Worm (Caenorhabditis elegans) whole organism, L4 larva: ENCODE results near the gene mrck-1.

Experiments
- F26F4.8 ChIP-seq: fragments of 200-800 bp; sonication (Bioruptor generic); conservative IDR thresholded peaks from 2 replicates; pipeline ENCODE4 v1.3.6; 2022; ENCODE audit warnings: missing genetic modification characterization, missing compliant biosample characterization
- R02D3.7 ChIP-seq: fragments of 150-350 bp; sonication (generic microtip); optimal IDR thresholded peaks from 3 replicates; lab custom pipeline; 2014; ENCODE audit warnings: missing biosample characterization, missing genetic modification characterization
- T26A8.4 ChIP-seq: fragments of 200-800 bp; sonication (Bioruptor generic); IDR thresholded peaks from 2 replicates; pipeline ENCODE4 v1.3.6; 2022; ENCODE audit warnings: missing genetic modification characterization, missing compliant biosample characterization
- Y105C5A.15 ChIP-seq: fragments of 200-800 bp; sonication (Bioruptor generic); IDR thresholded peaks from 2 replicates; pipeline ENCODE4 v1.3.6; 2022; ENCODE audit warnings: missing genetic modification characterization, missing compliant biosample characterization
- Y48G9A.11 ChIP-seq: fragments of 200-800 bp; sonication (Bioruptor generic); IDR thresholded peaks from 2 replicates; pipeline ENCODE4 v1.3.6; 2022; ENCODE audit warnings: missing genetic modification reagents, missing genetic modification characterization, missing compliant biosample characterization
- ZK546.5 ChIP-seq, 2 experiments: sonication (generic microtip); optimal IDR thresholded peaks; 2 replicates each; lab custom pipeline; 2017; ENCODE audit warnings: missing biosample characterization in 2 of 2, missing genetic modification characterization in 2 of 2
- aha-1 ChIP-seq: fragments of 150-350 bp; peaks from one replicate; lab custom pipeline; 2014; ENCODE audit warnings: missing biosample characterization, missing genetic modification characterization
- ama-1 ChIP-seq: fragments of 150-350 bp; optimal IDR thresholded peaks from 2 replicates; lab custom pipeline; 2014; ENCODE audit warnings: inconsistent platforms, mixed read lengths
- arid-1 ChIP-seq: fragments of 200-800 bp; sonication (Bioruptor generic); conservative IDR thresholded peaks from 2 replicates; pipeline ENCODE4 v1.3.6; 2022; ENCODE audit warnings: missing genetic modification reagents, missing genetic modification characterization, missing compliant biosample characterization
- ceh-32 ChIP-seq: sonication (generic microtip); optimal IDR thresholded peaks from 2 replicates; lab custom pipeline; 2016; ENCODE audit warnings: mild to moderate bottlenecking, missing genetic modification characterization, missing compliant biosample characterization; ENCODE audit not compliant: poor library complexity
- cey-2 ChIP-seq: sonication (generic microtip); optimal IDR thresholded peaks from 3 replicates; lab custom pipeline; 2017; ENCODE audit warnings: missing genetic modification characterization, mild to moderate bottlenecking, missing compliant biosample characterization, antibody characterized with exemption, borderline replicate concordance; ENCODE audit not compliant: insufficient read depth
- dmd-6 ChIP-seq: fragments of 200-800 bp; sonication (Bioruptor generic); IDR thresholded peaks from 2 replicates; pipeline ENCODE4 v1.3.6; 2022; ENCODE audit warnings: missing genetic modification reagents, missing genetic modification characterization, missing compliant biosample characterization
- dmd-8 ChIP-seq: fragments of 200-800 bp; sonication (Bioruptor generic); IDR thresholded peaks from 2 replicates; pipeline ENCODE4 v1.3.6; 2022; ENCODE audit warnings: missing genetic modification characterization, missing compliant biosample characterization
- dmd-9 ChIP-seq: fragments of 200-800 bp; sonication (Bioruptor generic); IDR thresholded peaks from 2 replicates; pipeline ENCODE4 v1.3.6; 2022; ENCODE audit warnings: missing genetic modification reagents, missing genetic modification characterization, missing compliant biosample characterization
- dpl-1 ChIP-seq: fragments of 150-350 bp; optimal IDR thresholded peaks from 2 replicates; lab custom pipeline; 2014; ENCODE audit warnings: missing biosample characterization, missing genetic modification reagents, missing genetic modification characterization
- duxl-1 ChIP-seq: sonication (generic microtip); optimal IDR thresholded peaks from 2 replicates; lab custom pipeline; 2016; ENCODE audit warnings: mild to moderate bottlenecking, missing genetic modification characterization, moderate library complexity, missing compliant biosample characterization; ENCODE audit not compliant: poor library complexity
- dve-1 ChIP-seq: sonication (generic microtip); optimal IDR thresholded peaks from 2 replicates; lab custom pipeline; 2017; ENCODE audit warnings: antibody characterized with exemption, mild to moderate bottlenecking, missing genetic modification characterization, missing compliant biosample characterization; ENCODE audit not compliant: insufficient read depth
- fos-1 ChIP-seq: fragments of 150-350 bp; optimal IDR thresholded peaks from 2 replicates; lab custom pipeline; 2014; ENCODE audit warnings: missing biosample characterization, missing genetic modification characterization
- gei-8 ChIP-seq: fragments of 200-800 bp; sonication (Bioruptor generic); optimal IDR thresholded peaks from 2 replicates; lab custom pipeline; 2018; ENCODE audit warnings: mild to moderate bottlenecking, missing genetic modification characterization, missing compliant biosample characterization
- lin-1 ChIP-seq: fragments of 200-800 bp; sonication (Bioruptor generic); IDR thresholded peaks from 2 replicates; pipeline ENCODE4 v1.3.6; 2022; ENCODE audit warnings: missing genetic modification reagents, missing genetic modification characterization, missing compliant biosample characterization
- lin-13 ChIP-seq: fragments of 150-350 bp; optimal IDR thresholded peaks from 2 replicates; lab custom pipeline; 2014; ENCODE audit warnings: missing biosample characterization, missing genetic modification reagents, missing genetic modification characterization
- lin-39 ChIP-seq: fragments of 150-350 bp; optimal IDR thresholded peaks from 2 replicates; lab custom pipeline; 2014; ENCODE audit warnings: missing biosample characterization, missing genetic modification reagents, missing genetic modification characterization
- madf-9 ChIP-seq: fragments of 200-800 bp; sonication (Bioruptor generic); conservative IDR thresholded peaks from 2 replicates; pipeline ENCODE4 v1.3.6; 2022; ENCODE audit warnings: missing genetic modification reagents, missing genetic modification characterization, missing compliant biosample characterization
- mdl-1 ChIP-seq, 2 experiments: fragments of 150-350 bp in 1 of 2; sonication (generic microtip) in 1 of 2; optimal IDR thresholded peaks; 2 replicates each; lab custom pipeline; 2014 to 2017; ENCODE audit warnings: missing biosample characterization in 2 of 2, missing genetic modification characterization in 2 of 2
- mep-1 ChIP-seq: fragments of 150-350 bp; sonication (generic microtip); optimal IDR thresholded peaks from 3 replicates; lab custom pipeline; 2014; ENCODE audit warnings: missing biosample characterization, missing genetic modification characterization
- mes-2 ChIP-seq: sonication (generic microtip); optimal IDR thresholded peaks from 2 replicates; lab custom pipeline; 2016; ENCODE audit warnings: missing genotype, mild to moderate bottlenecking, missing genetic modification characterization, missing compliant biosample characterization; ENCODE audit not compliant: poor library complexity, severe bottlenecking
- mxl-3 ChIP-seq: fragments of 200-800 bp; sonication (Bioruptor generic); optimal IDR thresholded peaks from 2 replicates; lab custom pipeline; 2018; ENCODE audit warnings: mild to moderate bottlenecking, missing genetic modification characterization, missing compliant biosample characterization
- nhr-25 ChIP-seq: sonication (generic microtip); optimal IDR thresholded peaks from 2 replicates; lab custom pipeline; 2017; ENCODE audit warnings: missing genetic modification characterization, mild to moderate bottlenecking, missing compliant biosample characterization, antibody characterized with exemption, moderate library complexity, borderline replicate concordance; ENCODE audit not compliant: insufficient read depth
- nhr-41 ChIP-seq: fragments of 200-800 bp; sonication (Bioruptor generic); IDR thresholded peaks from 2 replicates; pipeline ENCODE4 v1.3.6; 2022; ENCODE audit warnings: missing genetic modification reagents, missing genetic modification characterization, missing compliant biosample characterization
- nhr-76 ChIP-seq: fragments of 150-350 bp; optimal IDR thresholded peaks from 2 replicates; lab custom pipeline; 2014; ENCODE audit warnings: missing biosample characterization, missing genetic modification characterization
- nhr-77 ChIP-seq: fragments of 150-350 bp; optimal IDR thresholded peaks from 2 replicates; lab custom pipeline; 2014; ENCODE audit warnings: missing biosample characterization, missing genetic modification characterization
- rbr-2 ChIP-seq: sonication (generic microtip); optimal IDR thresholded peaks from 2 replicates; lab custom pipeline; 2016; ENCODE audit warnings: missing genotype, missing genetic modification characterization, missing compliant biosample characterization
- set-16 ChIP-seq: fragments of 200-800 bp; sonication (Bioruptor generic); IDR thresholded peaks from 2 replicates; pipeline ENCODE4 v1.3.6; 2022; ENCODE audit warnings: missing genetic modification reagents, missing genetic modification characterization, missing compliant biosample characterization
- spr-3 ChIP-seq: fragments of 200-800 bp; sonication (Bioruptor generic); optimal IDR thresholded peaks from 2 replicates; lab custom pipeline; 2018; ENCODE audit warnings: mild to moderate bottlenecking, missing genetic modification characterization, missing compliant biosample characterization
- unc-62 ChIP-seq, 3 experiments: fragments of 150-350 bp in 1 of 3; sonication (generic microtip); optimal IDR thresholded peaks in 2 of 3; peaks in 1 of 3; 1 replicate in 1 of 3; 2 replicates in 2 of 3; lab custom pipeline; 2014 to 2017; ENCODE audit warnings: missing biosample characterization in 3 of 3, missing genetic modification characterization in 3 of 3, missing genetic modification reagents in 3 of 3, missing genotype in 1 of 3
- zfp-2 ChIP-seq: sonication (generic microtip); optimal IDR thresholded peaks from 2 replicates; lab custom pipeline; 2016; ENCODE audit warnings: mild to moderate bottlenecking, missing genetic modification characterization, missing compliant biosample characterization
- zip-2 ChIP-seq: fragments of 150-350 bp; optimal IDR thresholded peaks from 2 replicates; lab custom pipeline; 2014; ENCODE audit warnings: missing biosample characterization, missing genetic modification characterization

The mrck-1 gene

ce11 chrV:6221292-6221691, 45.8 kb downstream of the mrck-1 start (continued):
- TF ChIP-seq zip-2 (tag; lab: Kevin White, UChicago) (no peak), dmd-9 (no peak), madf-9 (no peak), dve-1 (peak; percentile 2), ama-1 (peak; percentile 86), nhr-76 (tag; lab: Kevin White, UChicago) (no peak), dmd-8 (GFP tag; lab: Robert Waterston, UW) (no peak), lin-13 (GFP tag; lab: Kevin White, UChicago) (no peak), gei-8 (GFP tag; lab: Kevin White, UChicago) (peak; percentile 44), arid-1 (GFP tag; lab: Robert Waterston, UW) (no peak), aha-1 (tag; lab: Kevin White, UChicago) (peak; percentile 94), fos-1 (tag; lab: Kevin White, UChicago) (peak; percentile 30)

DNA sequence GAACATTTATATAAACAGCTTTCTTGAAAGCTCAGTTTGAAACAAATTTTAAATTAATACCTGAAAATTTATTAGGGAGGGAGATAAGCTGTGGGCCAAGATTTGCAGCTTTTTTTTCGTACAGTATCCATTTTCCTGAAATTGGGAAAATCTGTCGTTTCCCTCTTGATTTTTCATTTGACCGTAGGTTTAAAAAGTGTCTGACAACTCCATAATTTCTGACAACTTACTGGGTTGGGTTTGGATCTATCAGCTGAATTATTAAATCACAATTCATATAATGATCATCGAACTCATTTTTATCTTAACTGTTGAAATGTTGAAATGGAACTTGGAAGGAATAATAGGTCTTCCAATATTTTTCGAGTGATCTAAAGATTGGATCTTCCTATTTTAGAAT, 46.3 kb downstream of the mrck-1 start:
- TF ChIP-seq T26A8.4 (GFP tag; lab: Robert Waterston, UW) (peak; percentile 16; the same call in 1 of the 2 replicates), ceh-32 (tag; lab: Kevin White, UChicago) (no peak), zfp-2 (tag; lab: Kevin White, UChicago) (no peak), dmd-6 (GFP tag; lab: Robert Waterston, UW) (peak; percentile 18), unc-62 (GFP tag; optimal IDR thresholded peaks at IDR 0.05 in 1 of 2; lab: Kevin White, UChicago) (peak in 1 of 2 experiments; percentile 72), unc-62 (tag; optimal IDR thresholded peaks at IDR 0.05; lab: Kevin White, UChicago) (no peak), nhr-77 (tag; lab: Kevin White, UChicago) (peak; percentile 25), mes-2 (tag; lab: Kevin White, UChicago) (peak; percentile 5), spr-3 (GFP tag; lab: Kevin White, UChicago) (no peak), mep-1 (tag; lab: Kevin White, UChicago) (peak; percentile 41), lin-39 (tag; lab: Kevin White, UChicago) (no peak), ama-1 (peak; percentile 20), lin-1 (GFP tag; lab: Robert Waterston, UW) (no peak), dve-1 (peak; percentile 10), nhr-25 (tag; lab: Kevin White, UChicago) (peak; percentile 44), cey-2 (tag; lab: Kevin White, UChicago) (no peak)
- TF ChIP-seq, all 104 proteins: peak for 9

DNA sequence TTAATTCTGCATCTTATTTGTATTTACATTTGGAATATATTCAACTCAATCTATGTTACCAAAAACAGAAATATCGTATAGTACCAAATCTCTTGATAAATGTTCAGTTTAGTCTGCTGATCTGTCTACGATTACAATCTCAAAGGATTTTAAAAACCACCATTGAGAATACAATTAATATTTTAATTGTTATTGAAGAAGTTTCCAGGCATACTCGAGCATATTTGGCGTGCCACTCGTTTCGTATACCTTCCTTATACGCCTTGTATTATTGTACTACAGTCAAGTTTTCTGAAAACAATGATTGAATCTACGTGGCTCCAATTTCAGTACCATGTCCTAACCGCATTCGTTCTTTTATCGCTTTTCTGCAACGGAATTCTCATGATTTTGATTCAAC, 49.3 kb downstream of the mrck-1 start, which contains the start of gene str-206:
Gene str-206 (plus strand): TSS at position 301 of the 400 bp plus-strand sequence.
- TF ChIP-seq F26F4.8 (GFP tag; lab: Robert Waterston, UW) (no peak), R02D3.7 (tag; lab: Kevin White, UChicago) (no peak), ZK546.5 (tag; optimal IDR thresholded peaks at IDR 0.05; lab: Kevin White, UChicago) (no peak), rbr-2 (tag; lab: Kevin White, UChicago) (no peak), set-16 (GFP tag; lab: Robert Waterston, UW) (no peak), Y48G9A.11 (GFP tag; lab: Robert Waterston, UW) (no peak)
- TF ChIP-seq, all 104 proteins: peak for 0

DNA sequence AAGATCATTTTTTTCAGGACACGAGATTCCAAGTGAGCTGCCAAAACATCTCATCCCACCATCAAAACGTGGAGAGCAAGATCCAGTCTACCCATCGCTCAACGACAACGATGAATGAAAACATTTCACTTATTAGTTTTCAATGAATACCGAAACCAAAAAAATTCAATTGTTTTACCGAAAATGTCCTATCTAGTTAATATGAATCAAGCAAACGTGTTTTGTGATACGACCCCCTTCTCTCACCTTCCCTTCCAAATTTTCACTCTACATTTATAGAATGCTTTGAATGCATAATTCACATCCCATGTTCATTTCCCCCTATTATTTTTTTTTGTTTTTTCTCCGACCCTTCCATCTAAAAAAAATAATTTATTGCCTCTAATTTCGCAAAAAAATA, 49.9 kb downstream of the mrck-1 start:
- TF ChIP-seq mdl-1 (tag; optimal IDR thresholded peaks at IDR 0.05; lab: Kevin White, UChicago) (no peak), T26A8.4 (GFP tag; lab: Robert Waterston, UW) (no peak), dpl-1 (GFP tag; lab: Kevin White, UChicago) (no peak), nhr-41 (no peak), lin-39 (tag; lab: Kevin White, UChicago) (no peak), duxl-1 (tag; lab: Kevin White, UChicago) (no peak), set-16 (GFP tag; lab: Robert Waterston, UW) (no peak), mxl-3 (GFP tag; lab: Kevin White, UChicago) (no peak), Y105C5A.15 (GFP tag; lab: Robert Waterston, UW) (no peak)
